Fruit fly (Drosophila melanogaster) whole organism, embryonic: ENCODE results near the gene CG32026.

Source experiments
- Aef1 ChIP-seq: fragments of 200-800 bp; sonication (Bioruptor generic); IDR thresholded peaks from 3 replicates; pipeline ENCODE4 v1.3.6; 2022; ENCODE audit warnings: missing biosample characterization, missing genetic modification characterization
- Atf3 ChIP-seq: fragments of 200-800 bp; sonication (Bioruptor generic); optimal IDR thresholded peaks from 3 replicates; lab custom pipeline; 2016; ENCODE audit warnings: missing biosample characterization, missing genetic modification characterization
- Blimp-1 ChIP-seq: fragments of 200-800 bp; sonication (Bioruptor generic); optimal IDR thresholded peaks from 3 replicates; lab custom pipeline; 2018; ENCODE audit warnings: missing biosample characterization, missing genetic modification characterization, mild to moderate bottlenecking, moderate library complexity, missing genetic modification reagents
- CG10959 ChIP-seq: fragments of 200-800 bp; sonication (Bioruptor generic); IDR thresholded peaks from 2 replicates; pipeline ENCODE4 v1.3.6; 2022; ENCODE audit warnings: missing biosample characterization, missing genetic modification characterization
- CG11085 ChIP-seq: fragments of 200-800 bp; sonication (Bioruptor generic); IDR thresholded peaks from 2 replicates; pipeline ENCODE4 v1.3.6; 2022; ENCODE audit warnings: missing biosample characterization, missing genetic modification characterization
- CG11560 ChIP-seq: fragments of 200-800 bp; sonication (Bioruptor generic); IDR thresholded peaks from 3 replicates; pipeline ENCODE4 v1.3.6; 2022; ENCODE audit warnings: missing biosample characterization, missing genetic modification characterization
- CG1233 ChIP-seq: fragments of 200-800 bp; sonication (Bioruptor generic); optimal IDR thresholded peaks from 4 replicates; lab custom pipeline; 2018; ENCODE audit warnings: missing biosample characterization, mild to moderate bottlenecking, missing genetic modification characterization
- CG14441 ChIP-seq: fragments of 200-800 bp; sonication (Bioruptor generic); IDR thresholded peaks from 2 replicates; pipeline ENCODE4 v1.3.6; 2022; ENCODE audit warnings: missing biosample characterization, missing genetic modification characterization
- CG1602 ChIP-seq: fragments of 200-800 bp; sonication (Bioruptor generic); optimal IDR thresholded peaks from 3 replicates; lab custom pipeline; 2016; ENCODE audit warnings: missing biosample characterization, missing genetic modification characterization
- CG17361 ChIP-seq: fragments of 200-800 bp; sonication (Bioruptor generic); IDR thresholded peaks from 3 replicates; pipeline ENCODE4 v1.3.6; 2022; ENCODE audit warnings: missing biosample characterization, missing genetic modification characterization
- CG2678 ChIP-seq: fragments of 200-800 bp; sonication (Bioruptor generic); optimal IDR thresholded peaks from 3 replicates; lab custom pipeline; 2019; ENCODE audit warnings: missing biosample characterization, mild to moderate bottlenecking, missing genetic modification characterization, moderate library complexity
- CG31388 ChIP-seq: fragments of 200-800 bp; sonication (Bioruptor generic); optimal IDR thresholded peaks from 2 replicates; lab custom pipeline; 2016; ENCODE audit warnings: missing biosample characterization, missing genetic modification characterization
- CG3847 ChIP-seq: fragments of 200-800 bp; sonication (Bioruptor generic); IDR thresholded peaks from 2 replicates; pipeline ENCODE4 v1.3.6; 2022; ENCODE audit warnings: missing biosample characterization, missing genetic modification characterization
- CG6175 ChIP-seq: fragments of 200-800 bp; sonication (Bioruptor generic); IDR thresholded peaks from 3 replicates; pipeline ENCODE4 v1.3.6; 2022; ENCODE audit warnings: missing biosample characterization, missing genetic modification characterization
- CG6689 ChIP-seq: fragments of 200-800 bp; sonication (Bioruptor generic); IDR thresholded peaks from 2 replicates; pipeline ENCODE4 v1.3.6; 2022; ENCODE audit warnings: missing biosample characterization, missing genetic modification characterization
- CG9727 ChIP-seq: fragments of 200-800 bp; sonication (Bioruptor generic); optimal IDR thresholded peaks from 3 replicates; lab custom pipeline; 2017; ENCODE audit warnings: missing biosample characterization, mild to moderate bottlenecking, missing genetic modification characterization
- Doc2 ChIP-seq: fragments of 200-800 bp; sonication (Bioruptor generic); IDR thresholded peaks from 2 replicates; pipeline ENCODE4 v1.3.6; 2022; ENCODE audit warnings: missing biosample characterization, missing genetic modification characterization
- Drgx ChIP-seq: fragments of 200-800 bp; sonication (Bioruptor generic); IDR thresholded peaks from 2 replicates; pipeline ENCODE4 v1.3.6; 2022; ENCODE audit warnings: missing biosample characterization, missing genetic modification characterization
- E2f2 ChIP-seq: fragments of 200-800 bp; sonication (Bioruptor generic); IDR thresholded peaks from 2 replicates; pipeline ENCODE4 v1.3.6; 2022; ENCODE audit warnings: missing biosample characterization, missing genetic modification characterization
- H15 ChIP-seq: fragments of 200-800 bp; sonication (Bioruptor generic); IDR thresholded peaks from 3 replicates; pipeline ENCODE4 v1.3.6; 2022; ENCODE audit warnings: missing biosample characterization, missing genetic modification characterization
- HLH54F ChIP-seq: fragments of 200-800 bp; sonication (Bioruptor generic); optimal IDR thresholded peaks from 3 replicates; lab custom pipeline; 2016; ENCODE audit warnings: missing biosample characterization, missing genetic modification characterization
- HmgD ChIP-seq: fragments of 200-800 bp; sonication (Bioruptor generic); optimal IDR thresholded peaks from 3 replicates; lab custom pipeline; 2016; ENCODE audit warnings: missing biosample characterization, missing genetic modification characterization
- Hr3 ChIP-seq: fragments of 200-800 bp; sonication (Bioruptor generic); optimal IDR thresholded peaks from 3 replicates; lab custom pipeline; 2016; ENCODE audit warnings: missing biosample characterization, missing genetic modification characterization
- Hr39 ChIP-seq: fragments of >200 bp; optimal IDR thresholded peaks from 2 replicates; lab custom pipeline; 2017
- Hr51 ChIP-seq, 2 experiments: fragments of 200-800 bp; sonication (Bioruptor generic); optimal IDR thresholded peaks; 2 replicates in 1 of 2; 3 replicates in 1 of 2; lab custom pipeline; 2016 to 2018; ENCODE audit warnings: missing biosample characterization in 2 of 2, missing genetic modification characterization in 2 of 2, mild to moderate bottlenecking in 1 of 2, moderate library complexity in 1 of 2
- MBD-R2 ChIP-seq: fragments of 200-800 bp; sonication (Bioruptor generic); IDR thresholded peaks from 2 replicates; pipeline ENCODE4 v1.3.6; 2022; ENCODE audit warnings: missing biosample characterization, missing genetic modification characterization
- MESR4 ChIP-seq: fragments of 200-800 bp; sonication (Bioruptor generic); optimal IDR thresholded peaks from 2 replicates; lab custom pipeline; 2018; ENCODE audit warnings: missing biosample characterization, mild to moderate bottlenecking, missing genetic modification characterization, moderate library complexity
- Max ChIP-seq: fragments of 200-800 bp; sonication (Bioruptor generic); optimal IDR thresholded peaks from 2 replicates; lab custom pipeline; 2016; ENCODE audit warnings: missing biosample characterization, mild to moderate bottlenecking, missing genetic modification characterization
- Oaz ChIP-seq: fragments of 200-800 bp; sonication (Bioruptor generic); IDR thresholded peaks from 2 replicates; pipeline ENCODE4 v1.3.6; 2022; ENCODE audit warnings: missing biosample characterization, missing genetic modification characterization
- Sry-β ChIP-seq: fragments of 200-800 bp; sonication (Bioruptor generic); optimal IDR thresholded peaks from 2 replicates; lab custom pipeline; 2018; ENCODE audit warnings: missing biosample characterization, mild to moderate bottlenecking, missing genetic modification characterization, moderate library complexity
- YL-1 ChIP-seq: fragments of 200-800 bp; sonication (Bioruptor generic); optimal IDR thresholded peaks from 3 replicates; lab custom pipeline; 2017; ENCODE audit warnings: missing biosample characterization, mild to moderate bottlenecking, missing genetic modification characterization
- bab2 ChIP-seq: fragments of 200-800 bp; sonication (Bioruptor generic); optimal IDR thresholded peaks from 2 replicates; lab custom pipeline; 2016; ENCODE audit warnings: missing biosample characterization, missing genetic modification characterization
- bbx ChIP-seq: fragments of 200-800 bp; sonication (Bioruptor generic); IDR thresholded peaks from 2 replicates; pipeline ENCODE4 v1.3.6; 2022; ENCODE audit warnings: missing biosample characterization, missing genetic modification characterization; ENCODE audit not compliant: partially characterized antibody
- bowl ChIP-seq: fragments of 200-800 bp; sonication (Bioruptor generic); IDR thresholded peaks from 2 replicates; pipeline ENCODE4 v1.3.6; 2022; ENCODE audit warnings: missing biosample characterization, missing genetic modification characterization
- caup ChIP-seq: fragments of 200-800 bp; sonication (Bioruptor generic); optimal IDR thresholded peaks from 3 replicates; lab custom pipeline; 2017; ENCODE audit warnings: missing biosample characterization, mild to moderate bottlenecking, missing genetic modification characterization, moderate library complexity; ENCODE audit not compliant: severe bottlenecking
- cg ChIP-seq: fragments of 200-800 bp; sonication (Bioruptor generic); optimal IDR thresholded peaks from 3 replicates; lab custom pipeline; 2019; ENCODE audit warnings: missing biosample characterization, mild to moderate bottlenecking, missing genetic modification characterization, moderate library complexity
- croc ChIP-seq: fragments of 200-800 bp; sonication (Bioruptor generic); conservative IDR thresholded peaks from 3 replicates; pipeline ENCODE4 v1.3.6; 2022; ENCODE audit warnings: missing biosample characterization, missing genetic modification characterization
- cwo ChIP-seq: fragments of 200-800 bp; sonication (Bioruptor generic); optimal IDR thresholded peaks from 3 replicates; lab custom pipeline; 2017; ENCODE audit warnings: missing biosample characterization, missing genetic modification characterization, mild to moderate bottlenecking, moderate library complexity, missing genetic modification reagents
- disco-r ChIP-seq: fragments of 200-800 bp; sonication (Bioruptor generic); optimal IDR thresholded peaks from 2 replicates; lab custom pipeline; 2016; ENCODE audit warnings: missing biosample characterization, missing genetic modification characterization
- gcm ChIP-seq: fragments of 200-800 bp; sonication (Bioruptor generic); optimal IDR thresholded peaks from 2 replicates; lab custom pipeline; 2019; ENCODE audit warnings: missing biosample characterization, mild to moderate bottlenecking, missing genetic modification characterization, moderate library complexity
- h ChIP-seq: fragments of >200 bp; optimal IDR thresholded peaks from 2 replicates; lab custom pipeline; 2017
- ind ChIP-seq: fragments of 200-800 bp; sonication (Bioruptor generic); optimal IDR thresholded peaks from 3 replicates; lab custom pipeline; 2016; ENCODE audit warnings: missing biosample characterization, missing genetic modification characterization
- jing ChIP-seq: fragments of 200-800 bp; sonication (Bioruptor generic); optimal IDR thresholded peaks from 2 replicates; lab custom pipeline; 2018; ENCODE audit warnings: missing biosample characterization, mild to moderate bottlenecking, missing genetic modification characterization
- kay ChIP-seq: fragments of 200-800 bp; sonication (Bioruptor generic); optimal IDR thresholded peaks from 2 replicates; lab custom pipeline; 2016; ENCODE audit warnings: missing biosample characterization, missing genetic modification characterization
- lab ChIP-seq: fragments of 200-800 bp; sonication (Bioruptor generic); optimal IDR thresholded peaks from 3 replicates; lab custom pipeline; 2017; ENCODE audit warnings: missing biosample characterization, missing genetic modification characterization, mild to moderate bottlenecking, moderate library complexity, missing genetic modification reagents
- nom ChIP-seq: fragments of 200-800 bp; sonication (Bioruptor generic); optimal IDR thresholded peaks from 2 replicates; lab custom pipeline; 2017; ENCODE audit warnings: missing biosample characterization, missing genetic modification characterization, mild to moderate bottlenecking, moderate library complexity, missing genetic modification reagents
- oc ChIP-seq: fragments of 200-800 bp; sonication (Bioruptor generic); optimal IDR thresholded peaks from 2 replicates; lab custom pipeline; 2018; ENCODE audit warnings: missing biosample characterization, mild to moderate bottlenecking, missing genetic modification characterization, moderate library complexity
- otp ChIP-seq: fragments of 200-800 bp; sonication (Bioruptor generic); IDR thresholded peaks from 3 replicates; pipeline ENCODE4, ENCODE4 v1.3.6; 2022; ENCODE audit warnings: missing biosample characterization, missing genetic modification characterization
- peb ChIP-seq: fragments of 200-800 bp; sonication (Bioruptor generic); IDR thresholded peaks from 2 replicates; pipeline ENCODE4 v1.3.6; 2022; ENCODE audit warnings: missing biosample characterization, missing genetic modification characterization
- pros ChIP-seq: fragments of 200-800 bp; sonication (Bioruptor generic); optimal IDR thresholded peaks from 3 replicates; lab custom pipeline; 2019; ENCODE audit warnings: missing biosample characterization, mild to moderate bottlenecking, missing genetic modification characterization, moderate library complexity
- pum ChIP-seq: fragments of 200-800 bp; sonication (Bioruptor generic); optimal IDR thresholded peaks from 2 replicates; lab custom pipeline; 2016; ENCODE audit warnings: missing biosample characterization, missing genetic modification characterization
- slbo ChIP-seq: fragments of 200-800 bp; sonication (Bioruptor generic); IDR thresholded peaks from 2 replicates; pipeline ENCODE4 v1.3.6; 2022; ENCODE audit warnings: missing biosample characterization, missing genetic modification characterization
- zf30C ChIP-seq: fragments of 200-800 bp; sonication (Bioruptor generic); optimal IDR thresholded peaks from 3 replicates; lab custom pipeline; 2018; ENCODE audit warnings: missing biosample characterization, mild to moderate bottlenecking, missing genetic modification characterization

Gene CG32026

dm6 chr3L:8834486-8834885 is 1.8 kb upstream of the CG32026 start (continued):
- TF ChIP-seq lab (GFP tag; lab: Kevin White, UChicago) (no peak), CG17361 (GFP tag; lab: Robert Waterston, UW) (0 out of 3 replicates have a peak, but pooled peaks have one; percentile 10), E2f2 (GFP tag; lab: Robert Waterston, UW) (no peak), oc (tag; lab: Kevin White, UChicago) (peak; percentile 40), CG31388 (no peak), Aef1 (GFP tag; lab: Robert Waterston, UW) (no peak), croc (GFP tag; lab: Robert Waterston, UW) (no peak), Sry-β (no peak), CG10959 (GFP tag; lab: Robert Waterston, UW) (no peak), CG9727 (GFP tag; lab: Kevin White, UChicago) (peak; percentile 59), cg (no peak), Blimp-1 (GFP tag; lab: Kevin White, UChicago) (no peak), CG11085 (no peak), otp (GFP tag; lab: Robert Waterston, UW) (0 out of 3 replicates have a peak, but pooled peaks have one; percentile 6), YL-1 (no peak), Oaz (GFP tag; lab: Robert Waterston, UW) (no peak)

dm6 chr3L:8834886-8835285 is 1.4 kb upstream of the CG32026 start:
- TF ChIP-seq CG1602 (GFP tag; lab: Kevin White, UChicago) (no peak), slbo (no peak), peb (peak; percentile 36; the same call in 1 of the 2 replicates), bbx (GFP tag; lab: Robert Waterston, UW) (no peak), H15 (GFP tag; lab: Robert Waterston, UW) (no peak), MESR4 (GFP tag; lab: Kevin White, UChicago) (no peak), pros (no peak), Atf3 (GFP tag; lab: Kevin White, UChicago) (no peak), Hr51 (GFP tag; optimal IDR thresholded peaks at IDR 0.05; lab: Kevin White, UChicago) (no peak), CG11560 (tag; lab: Robert Waterston, UW) (no peak), ind (GFP tag; lab: Kevin White, UChicago) (no peak), bab2 (GFP tag; lab: Kevin White, UChicago) (peak; percentile 28), caup (peak; percentile 46), CG3847 (GFP tag; lab: Robert Waterston, UW) (no peak), Hr39 (lab: Kevin White, UChicago) (no peak), disco-r (GFP tag; lab: Kevin White, UChicago) (no peak), CG6175 (GFP tag; lab: Robert Waterston, UW) (no peak), gcm (peak; percentile 4), Max (GFP tag; lab: Kevin White, UChicago) (no peak), Doc2 (GFP tag; lab: Robert Waterston, UW) (no peak), CG6689 (GFP tag; lab: Robert Waterston, UW) (no peak), MBD-R2 (GFP tag; lab: Robert Waterston, UW) (no peak), Hr3 (GFP tag; lab: Kevin White, UChicago) (no peak), HmgD (GFP tag; lab: Kevin White, UChicago) (no peak), nom (no peak), Drgx (GFP tag; lab: Robert Waterston, UW) (no peak; the same call in 1 of the 2 replicates), HLH54F (GFP tag; lab: Kevin White, UChicago) (no peak), zf30C (no peak), pum (no peak), CG14441 (GFP tag; lab: Robert Waterston, UW) (no peak), CG1233 (GFP tag; lab: Kevin White, UChicago) (peak; percentile 39), CG2678 (tag; lab: Kevin White, UChicago) (peak; percentile 41), h (lab: Kevin White, UChicago) (no peak), jing (no peak), bowl (GFP tag; lab: Robert Waterston, UW) (no peak), cwo (GFP tag; lab: Kevin White, UChicago) (no peak), kay (GFP tag; lab: Kevin White, UChicago) (no peak)
